Fruit fly (Drosophila melanogaster) whole organism, embryonic: Measurements from ENCODE around the gene CG7903.

Source experiments
- B-H1 ChIP-seq: fragments of 200-800 bp; sonication (Bioruptor generic); IDR thresholded peaks from 3 replicates; pipeline ENCODE4 v1.3.6; 2022; ENCODE audit warnings: missing biosample characterization, missing genetic modification characterization
- B-H2 ChIP-seq: fragments of 200-800 bp; sonication (Bioruptor generic); optimal IDR thresholded peaks from 2 replicates; lab custom pipeline; 2018; ENCODE audit warnings: missing biosample characterization, mild to moderate bottlenecking, missing genetic modification characterization
- CG10431 ChIP-seq: fragments of 200-800 bp; sonication (Bioruptor generic); optimal IDR thresholded peaks from 3 replicates; lab custom pipeline; 2018; ENCODE audit warnings: missing biosample characterization, mild to moderate bottlenecking, missing genetic modification characterization
- CG12071 ChIP-seq: fragments of 200-800 bp; sonication (Bioruptor generic); optimal IDR thresholded peaks from 3 replicates; lab custom pipeline; 2018; ENCODE audit warnings: missing biosample characterization, mild to moderate bottlenecking, missing genetic modification characterization
- CG12659 ChIP-seq: fragments of 200-800 bp; sonication (Bioruptor generic); optimal IDR thresholded peaks from 3 replicates; lab custom pipeline; 2017; ENCODE audit warnings: mild to moderate bottlenecking, missing biosample characterization, missing genetic modification reagents, missing genetic modification characterization
- CG13296 ChIP-seq: fragments of 200-800 bp; sonication (Bioruptor generic); optimal IDR thresholded peaks from 3 replicates; lab custom pipeline; 2018; ENCODE audit warnings: missing biosample characterization, mild to moderate bottlenecking, missing genetic modification characterization
- CG13624 ChIP-seq: fragments of 200-800 bp; sonication (Bioruptor generic); optimal IDR thresholded peaks from 2 replicates; lab custom pipeline; 2016; ENCODE audit warnings: missing biosample characterization, missing genetic modification characterization
- CG14441 ChIP-seq: fragments of 200-800 bp; sonication (Bioruptor generic); IDR thresholded peaks from 2 replicates; pipeline ENCODE4 v1.3.6; 2022; ENCODE audit warnings: missing biosample characterization, missing genetic modification characterization
- CG15514 ChIP-seq: fragments of 200-800 bp; sonication (Bioruptor generic); optimal IDR thresholded peaks from 3 replicates; lab custom pipeline; 2017; ENCODE audit warnings: missing biosample characterization, missing genetic modification characterization, mild to moderate bottlenecking, moderate library complexity, missing genetic modification reagents
- CG15601 ChIP-seq: fragments of 200-800 bp; sonication (Bioruptor generic); optimal IDR thresholded peaks from 3 replicates; lab custom pipeline; 2019; ENCODE audit warnings: missing biosample characterization, mild to moderate bottlenecking, missing genetic modification characterization, moderate library complexity
- CG18599 ChIP-seq: fragments of 200-800 bp; sonication (Bioruptor generic); optimal IDR thresholded peaks from 3 replicates; lab custom pipeline; 2017; ENCODE audit warnings: missing biosample characterization, missing genetic modification characterization, mild to moderate bottlenecking, moderate library complexity, missing genetic modification reagents
- CG31224 ChIP-seq: fragments of 200-800 bp; sonication (Bioruptor generic); IDR thresholded peaks from 2 replicates; pipeline ENCODE4 v1.3.6; 2022; ENCODE audit warnings: missing biosample characterization, missing genetic modification characterization
- CG3726 ChIP-seq: fragments of 200-800 bp; sonication (Bioruptor generic); IDR thresholded peaks from 3 replicates; pipeline ENCODE4, ENCODE4 v1.3.6; 2022; ENCODE audit warnings: missing biosample characterization, missing genetic modification characterization
- CG4404 ChIP-seq: fragments of 200-800 bp; sonication (Bioruptor generic); IDR thresholded peaks from 2 replicates; pipeline ENCODE4 v1.3.6; 2022; ENCODE audit warnings: missing biosample characterization, missing genetic modification characterization
- CG5953 ChIP-seq: fragments of 200-800 bp; sonication (Bioruptor generic); IDR thresholded peaks from 2 replicates; pipeline ENCODE4 v1.3.6; 2022; ENCODE audit warnings: missing biosample characterization, missing genetic modification characterization
- CG6254 ChIP-seq: fragments of 200-800 bp; sonication (Bioruptor generic); optimal IDR thresholded peaks from 3 replicates; lab custom pipeline; 2017; ENCODE audit warnings: mild to moderate bottlenecking, missing biosample characterization, missing genetic modification reagents, missing genetic modification characterization
- CG6765 ChIP-seq: fragments of 200-800 bp; sonication (Bioruptor generic); optimal IDR thresholded peaks from 3 replicates; lab custom pipeline; 2017; ENCODE audit warnings: missing biosample characterization, mild to moderate bottlenecking, missing genetic modification characterization
- CG7556 ChIP-seq: fragments of 200-800 bp; sonication (Bioruptor generic); optimal IDR thresholded peaks from 2 replicates; lab custom pipeline; 2017; ENCODE audit warnings: missing biosample characterization, mild to moderate bottlenecking, missing genetic modification characterization
- CG8478 ChIP-seq: fragments of >200 bp; optimal IDR thresholded peaks from 2 replicates; lab custom pipeline; 2018
- CG9437 ChIP-seq: fragments of 200-800 bp; sonication (Bioruptor generic); optimal IDR thresholded peaks from 2 replicates; lab custom pipeline; 2018; ENCODE audit warnings: missing biosample characterization, mild to moderate bottlenecking, missing genetic modification characterization
- CG9609 ChIP-seq: fragments of 200-800 bp; sonication (Bioruptor generic); optimal IDR thresholded peaks from 3 replicates; lab custom pipeline; 2016; ENCODE audit warnings: missing biosample characterization, missing genetic modification characterization
- CG9817 ChIP-seq: fragments of 200-800 bp; sonication (Bioruptor generic); optimal IDR thresholded peaks from 2 replicates; lab custom pipeline; 2018; ENCODE audit warnings: missing biosample characterization, mild to moderate bottlenecking, missing genetic modification characterization, moderate library complexity
- CG9876 ChIP-seq: fragments of 200-800 bp; sonication (Bioruptor generic); optimal IDR thresholded peaks from 2 replicates; lab custom pipeline; 2016; ENCODE audit warnings: missing biosample characterization, missing genetic modification characterization
- CHES-1-like ChIP-seq: fragments of 200-800 bp; sonication (Bioruptor generic); optimal IDR thresholded peaks from 2 replicates; lab custom pipeline; 2016; ENCODE audit warnings: missing biosample characterization, missing genetic modification characterization
- CkIIα-i1 ChIP-seq: fragments of 200-800 bp; sonication (Bioruptor generic); IDR thresholded peaks from 2 replicates; pipeline ENCODE4 v1.3.6; 2022; ENCODE audit warnings: missing biosample characterization, missing genetic modification characterization
- Dll ChIP-seq: fragments of 200-800 bp; sonication (Bioruptor generic); IDR thresholded peaks from 4 replicates; pipeline ENCODE4 v1.3.6; 2022; ENCODE audit warnings: missing biosample characterization, missing genetic modification characterization; ENCODE audit not compliant: partially characterized antibody
- HLHmδ ChIP-seq: fragments of 200-800 bp; sonication (Bioruptor generic); optimal IDR thresholded peaks from 2 replicates; lab custom pipeline; 2018; ENCODE audit warnings: missing biosample characterization, mild to moderate bottlenecking, missing genetic modification characterization, moderate library complexity
- Hr78 ChIP-seq, 2 experiments: fragments of 200-800 bp in 1 of 2; fragments of >200 bp in 1 of 2; sonication (Bioruptor generic) in 1 of 2; optimal IDR thresholded peaks; 2 replicates each; lab custom pipeline; 2017 to 2019; ENCODE audit warnings: missing biosample characterization in 2 of 2, missing genetic modification characterization in 2 of 2, mild to moderate bottlenecking in 1 of 2, moderate library complexity in 1 of 2
- NfI ChIP-seq: fragments of 200-800 bp; sonication (Bioruptor generic); optimal IDR thresholded peaks from 3 replicates; lab custom pipeline; 2018; ENCODE audit warnings: missing biosample characterization, mild to moderate bottlenecking, missing genetic modification characterization, moderate library complexity
- YL-1 ChIP-seq: fragments of 200-800 bp; sonication (Bioruptor generic); optimal IDR thresholded peaks from 3 replicates; lab custom pipeline; 2017; ENCODE audit warnings: missing biosample characterization, mild to moderate bottlenecking, missing genetic modification characterization
- amos ChIP-seq: fragments of 200-800 bp; sonication (Bioruptor generic); IDR thresholded peaks from 2 replicates; pipeline ENCODE4 v1.3.6; 2022; ENCODE audit warnings: missing biosample characterization, missing genetic modification characterization; ENCODE audit not compliant: partially characterized antibody
- bab2 ChIP-seq: fragments of 200-800 bp; sonication (Bioruptor generic); optimal IDR thresholded peaks from 2 replicates; lab custom pipeline; 2016; ENCODE audit warnings: missing biosample characterization, missing genetic modification characterization
- dati ChIP-seq: fragments of 200-800 bp; sonication (Bioruptor generic); IDR thresholded peaks from 2 replicates; pipeline ENCODE4 v1.3.6; 2022; ENCODE audit warnings: missing biosample characterization, missing genetic modification characterization
- dmrt11E ChIP-seq: fragments of 200-800 bp; sonication (Bioruptor generic); optimal IDR thresholded peaks from 3 replicates; lab custom pipeline; 2018; ENCODE audit warnings: missing biosample characterization, mild to moderate bottlenecking, missing genetic modification characterization, moderate library complexity
- esg ChIP-seq: fragments of 200-800 bp; sonication (Bioruptor generic); conservative IDR thresholded peaks from 2 replicates; pipeline ENCODE4 v1.3.6; 2022; ENCODE audit warnings: missing biosample characterization, missing genetic modification characterization
- fru ChIP-seq: fragments of >200 bp; optimal IDR thresholded peaks from 2 replicates; lab custom pipeline; 2017
- grau ChIP-seq: fragments of 200-800 bp; optimal IDR thresholded peaks from 3 replicates; lab custom pipeline; 2019; ENCODE audit warnings: missing biosample characterization, mild to moderate bottlenecking, missing genetic modification characterization, moderate library complexity
- ham ChIP-seq: fragments of 200-800 bp; sonication (Bioruptor generic); IDR thresholded peaks from 2 replicates; pipeline ENCODE4 v1.3.6; 2022; ENCODE audit warnings: missing biosample characterization, missing genetic modification characterization
- inv ChIP-seq: fragments of 200-800 bp; sonication (Bioruptor generic); IDR thresholded peaks from 2 replicates; pipeline ENCODE4 v1.3.6; 2022; ENCODE audit warnings: missing biosample characterization, missing genetic modification characterization; ENCODE audit not compliant: partially characterized antibody
- jing ChIP-seq: fragments of 200-800 bp; sonication (Bioruptor generic); optimal IDR thresholded peaks from 2 replicates; lab custom pipeline; 2018; ENCODE audit warnings: missing biosample characterization, mild to moderate bottlenecking, missing genetic modification characterization
- lmd ChIP-seq: fragments of 200-800 bp; sonication (Bioruptor generic); IDR thresholded peaks from 2 replicates; pipeline ENCODE4 v1.3.6; 2022; ENCODE audit warnings: missing biosample characterization, missing genetic modification characterization
- mam ChIP-seq: fragments of 200-800 bp; sonication (Bioruptor generic); optimal IDR thresholded peaks from 3 replicates; lab custom pipeline; 2016; ENCODE audit warnings: missing biosample characterization, missing genetic modification characterization
- pum ChIP-seq: fragments of 200-800 bp; sonication (Bioruptor generic); optimal IDR thresholded peaks from 2 replicates; lab custom pipeline; 2016; ENCODE audit warnings: missing biosample characterization, missing genetic modification characterization
- ro ChIP-seq: fragments of 200-800 bp; sonication (Bioruptor generic); IDR thresholded peaks from 2 replicates; pipeline ENCODE4 v1.3.6; 2022; ENCODE audit warnings: missing biosample characterization, missing genetic modification characterization
- schlank ChIP-seq: fragments of 200-800 bp; sonication (Bioruptor generic); optimal IDR thresholded peaks from 2 replicates; lab custom pipeline; 2018; ENCODE audit warnings: missing biosample characterization, mild to moderate bottlenecking, missing genetic modification characterization
- seq ChIP-seq: fragments of 200-800 bp; sonication (Bioruptor generic); IDR thresholded peaks from 2 replicates; pipeline ENCODE4 v1.3.6; 2022; ENCODE audit warnings: missing biosample characterization, missing genetic modification characterization
- tna ChIP-seq: fragments of 200-800 bp; sonication (Bioruptor generic); IDR thresholded peaks from 2 replicates; pipeline ENCODE4 v1.3.6; 2022; ENCODE audit warnings: missing biosample characterization, missing genetic modification characterization; ENCODE audit not compliant: partially characterized antibody
- toy ChIP-seq: fragments of 200-800 bp; sonication (Bioruptor generic); IDR thresholded peaks from 2 replicates; pipeline ENCODE4 v1.3.6; 2022; ENCODE audit warnings: missing biosample characterization, missing genetic modification characterization
- vvl ChIP-seq: fragments of 200-800 bp; sonication (Bioruptor generic); IDR thresholded peaks from 2 replicates; pipeline ENCODE4 v1.3.6; 2022; ENCODE audit warnings: missing biosample characterization, missing genetic modification characterization

Gene CG7903

dm6 chr3R:30023445-30023844, 28.4 kb upstream of the CG7903 start:
- TF ChIP-seq vvl (0 out of 2 replicates have a peak, but pooled peaks have one; percentile 8), CG3726 (no peak), CG15601 (tag; lab: Kevin White, UChicago) (peak; percentile 97), CG9876 (GFP tag; lab: Kevin White, UChicago) (no peak)

DNA sequence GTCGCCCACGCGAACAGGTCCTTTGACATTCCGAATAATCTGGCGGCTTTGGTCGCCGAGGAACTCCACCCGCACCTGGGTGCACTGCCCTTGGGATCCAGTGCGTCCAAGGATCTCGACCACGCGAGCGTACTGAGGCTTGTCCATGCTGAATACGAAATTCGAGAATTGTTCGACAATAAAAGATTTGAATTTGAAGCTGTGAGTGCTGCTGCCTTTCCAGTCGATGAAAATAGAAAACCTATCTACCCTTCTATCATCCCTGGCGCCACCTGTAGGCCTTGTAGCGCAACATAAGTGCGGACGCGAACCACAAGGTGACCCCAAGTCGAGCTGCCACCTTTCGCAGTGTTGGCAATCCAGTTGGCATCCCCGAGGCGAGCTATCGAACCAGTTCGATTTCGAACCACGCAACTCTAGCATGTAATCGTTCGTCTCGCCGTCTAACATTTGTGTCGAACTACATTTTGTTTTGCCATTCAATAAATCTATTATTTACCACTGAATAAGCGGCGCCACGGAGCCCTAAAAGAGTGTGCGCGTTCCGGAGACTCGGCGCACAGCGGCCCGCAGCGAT, 27.5 kb upstream of the CG7903 start, which contains the start of the genes RpS28a and Axn:
Gene RpS28a, minus strand, starts transcription at position 197 of the 577 bp plus-strand sequence.
Gene Axn, plus strand, starts transcription at position 391 of the 577 bp plus-strand sequence.
- peak; percentile 0 for TF ChIP-seq dmrt11E (tag; lab: Kevin White, UChicago)
- TF ChIP-seq lmd (GFP tag; lab: Robert Waterston, UW): peak; percentile 57; the same call in 1 of the 2 replicates
- no peak; the same call in 1 of the 2 replicates for TF ChIP-seq tna (GFP tag; lab: Robert Waterston, UW)
- no peak for TF ChIP-seq fru (lab: Kevin White, UChicago)
- peak; percentile 24 for TF ChIP-seq mam
- no peak for TF ChIP-seq schlank
- no peak for TF ChIP-seq CG5953 (GFP tag; lab: Robert Waterston, UW)
- no peak for TF ChIP-seq CkIIα-i1 (GFP tag; lab: Robert Waterston, UW)
- no peak for TF ChIP-seq inv (GFP tag; lab: Robert Waterston, UW)
- TF ChIP-seq CG13296 (GFP tag; lab: Kevin White, UChicago): no peak
- TF ChIP-seq CG6765: no peak
- TF ChIP-seq Dll: peak; percentile 76; the same call in 3 of the 4 replicates
- no peak for TF ChIP-seq jing (GFP tag; lab: Kevin White, UChicago)
- no peak for TF ChIP-seq CG9437 (GFP tag; lab: Kevin White, UChicago)
- peak; percentile 49 for TF ChIP-seq CHES-1-like (GFP tag; lab: Kevin White, UChicago)
- no peak for TF ChIP-seq CG12071
- TF ChIP-seq bab2 (GFP tag; lab: Kevin White, UChicago): peak; percentile 18
- no peak for TF ChIP-seq seq (GFP tag; lab: Robert Waterston, UW)
- no peak for TF ChIP-seq CG7556 (GFP tag; lab: Kevin White, UChicago)
- TF ChIP-seq CG12659 (GFP tag; lab: Kevin White, UChicago): peak; percentile 44
- no peak for TF ChIP-seq CG4404 (GFP tag; lab: Robert Waterston, UW)
- no peak for TF ChIP-seq NfI (GFP tag; lab: Kevin White, UChicago)
- peak; percentile 58 for TF ChIP-seq YL-1 (GFP tag; lab: Kevin White, UChicago)
- no peak for TF ChIP-seq CG14441
- TF ChIP-seq Hr78 (GFP tag; optimal IDR thresholded peaks at IDR 0.05; lab: Kevin White, UChicago): peak in 1 of 2 experiments; percentile 99
- TF ChIP-seq dati (GFP tag; lab: Robert Waterston, UW): no peak
- no peak for TF ChIP-seq toy (GFP tag; lab: Robert Waterston, UW)
- no peak for TF ChIP-seq esg (GFP tag; lab: Robert Waterston, UW)
- no peak for TF ChIP-seq ham
- peak; percentile 6 for TF ChIP-seq CG10431
- peak; percentile 49 for TF ChIP-seq CG9609
- TF ChIP-seq amos (GFP tag; lab: Robert Waterston, UW): peak; percentile 65; the same call in 1 of the 2 replicates
- TF ChIP-seq HLHmδ (GFP tag; lab: Kevin White, UChicago): peak; percentile 64
- TF ChIP-seq CG15514 (GFP tag; lab: Kevin White, UChicago): peak; percentile 100
- no peak for TF ChIP-seq grau (tag; lab: Kevin White, UChicago)
- TF ChIP-seq B-H2 (GFP tag; lab: Kevin White, UChicago): peak; percentile 49
- peak; percentile 81 for TF ChIP-seq CG8478 (lab: Kevin White, UChicago)
- TF ChIP-seq CG6254 (GFP tag; lab: Kevin White, UChicago): peak; percentile 86
- TF ChIP-seq CG13624 (GFP tag; lab: Kevin White, UChicago): peak; percentile 28
- no peak for TF ChIP-seq pum (GFP tag; lab: Kevin White, UChicago)
- TF ChIP-seq CG9817 (tag; lab: Kevin White, UChicago): peak; percentile 31
- TF ChIP-seq CG31224 (GFP tag; lab: Robert Waterston, UW): no peak
- TF ChIP-seq CG18599: no peak
- TF ChIP-seq B-H1 (GFP tag; lab: Robert Waterston, UW): no peak
- no peak for TF ChIP-seq ro
